Fruit fly (Drosophila melanogaster): ENCODE results near the gene CG34448.
A peak's percentile ranks its signal among the peaks of the same experiment; 100 is the strongest.

CG34448 gene

DNA sequence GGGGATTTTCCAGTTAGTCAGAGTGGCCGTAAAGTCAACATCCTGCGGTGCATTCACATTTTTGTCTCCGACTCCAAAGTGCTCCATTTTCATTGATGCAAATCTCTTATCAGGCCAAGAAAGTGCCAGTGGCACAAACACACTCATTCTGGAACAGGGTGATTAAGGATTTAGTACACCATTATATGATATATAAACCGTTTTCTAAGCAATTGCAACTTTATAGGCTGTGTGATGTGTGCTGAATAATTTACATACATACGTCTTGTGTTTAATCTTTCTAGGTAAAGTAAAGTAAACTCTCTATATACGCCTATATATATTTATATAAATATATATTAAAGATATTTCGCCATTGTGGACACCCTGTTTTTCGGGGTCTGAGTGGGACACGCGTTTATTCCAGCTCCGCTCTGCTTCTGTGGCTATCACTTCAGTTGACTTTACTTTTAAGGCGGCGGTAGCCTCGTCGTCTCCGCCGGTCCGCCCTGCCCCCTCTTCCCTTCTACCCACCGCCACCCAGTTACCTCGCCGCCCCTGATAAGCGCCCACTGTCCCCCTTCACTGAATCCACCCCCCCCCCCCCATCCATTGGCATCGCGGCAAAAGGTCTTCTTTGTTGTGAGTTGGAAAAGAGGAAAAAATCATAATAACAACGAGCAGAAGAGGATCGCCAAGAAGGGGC is 15.2 kb upstream of the CG34448 start:
- TF ChIP-seq nom (GFP tag; optimal IDR thresholded peaks at IDR 0.05) (peak; percentile 33), CG10543 (GFP tag; optimal IDR thresholded peaks at IDR 0.05) (no peak), bsh (GFP tag; optimal IDR thresholded peaks at IDR 0.05) (peak in 1 of 2 experiments; percentile 37), crol (GFP tag; IDR thresholded peaks at IDR 0.05) (peak; percentile 94), CG12769 (tag; optimal IDR thresholded peaks at IDR 0.05) (no peak), PHDP (tag; optimal IDR thresholded peaks at IDR 0.05) (peak; percentile 12), sens (GFP tag) (peak; percentile 54), CG32772 (GFP tag; IDR thresholded peaks at IDR 0.05) (no peak), Ets65A (GFP tag) (peak; percentile 39), hb (GFP tag; IDR thresholded peaks at IDR 0.05; ENCODE audit: partially characterized antibody) (0 out of 3 replicates have a peak, but pooled peaks have one; percentile 40), Drgx (GFP tag; IDR thresholded peaks at IDR 0.05) (0 out of 2 replicates have a peak, but pooled peaks have one; percentile 23), gem (tag; optimal IDR thresholded peaks at IDR 0.05) (peak; percentile 20)

DNA sequence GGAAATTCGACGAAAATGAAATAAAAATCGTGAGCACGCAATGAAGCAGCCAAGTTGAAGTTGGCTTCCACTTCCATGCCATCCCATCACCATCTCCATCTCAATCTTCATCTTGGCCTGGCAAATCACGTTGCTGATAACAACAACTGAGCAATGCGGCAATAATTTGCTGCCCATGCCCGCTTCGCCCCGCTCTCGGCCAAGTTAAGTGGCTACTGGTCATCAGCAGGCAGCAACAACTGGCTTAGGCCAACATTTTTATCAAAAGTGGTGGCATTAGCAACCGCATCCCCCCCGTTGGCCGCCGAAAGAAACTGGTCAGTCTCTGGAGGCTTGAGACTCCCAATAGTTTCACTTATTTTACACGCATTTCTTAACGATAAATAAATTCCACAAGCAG is 12.5 kb upstream of the CG34448 start:
- no peak for TF ChIP-seq bbx (GFP tag; IDR thresholded peaks at IDR 0.05; ENCODE audit: partially characterized antibody)
- TF ChIP-seq CG12769 (tag; optimal IDR thresholded peaks at IDR 0.05): peak; percentile 36
- TF ChIP-seq CG3726 (GFP tag; IDR thresholded peaks at IDR 0.05): no peak
- TF ChIP-seq maf-S (GFP tag; optimal IDR thresholded peaks at IDR 0.05): no peak
- TF ChIP-seq sd (tag; optimal IDR thresholded peaks at IDR 0.05): peak; percentile 80
- TF ChIP-seq grn (GFP tag; optimal IDR thresholded peaks at IDR 0.05): peak; percentile 12
- no peak for TF ChIP-seq sug (tag; optimal IDR thresholded peaks at IDR 0.05)
- TF ChIP-seq pan (optimal IDR thresholded peaks at IDR 0.05): no peak
- TF ChIP-seq pan (GFP tag; optimal IDR thresholded peaks at IDR 0.05 in 1 of 2, IDR thresholded peaks at IDR 0.05 in 1 of 2): no peak
- TF ChIP-seq CG10431 (GFP tag; optimal IDR thresholded peaks at IDR 0.05): no peak
- no peak for TF ChIP-seq CG11695 (GFP tag; IDR thresholded peaks at IDR 0.05)
- no peak for TF ChIP-seq CG4282 (GFP tag; optimal IDR thresholded peaks at IDR 0.05)
- no peak for TF ChIP-seq CG17359 (tag; optimal IDR thresholded peaks at IDR 0.05)
- TF ChIP-seq CG1529 (GFP tag; optimal IDR thresholded peaks at IDR 0.05): no peak
- no peak for TF ChIP-seq CG18764 (GFP tag; optimal IDR thresholded peaks at IDR 0.05)
- no peak for TF ChIP-seq emc (GFP tag; optimal IDR thresholded peaks at IDR 0.05)
- no peak for TF ChIP-seq CG2889 (GFP tag; IDR thresholded peaks at IDR 0.05)
- peak; percentile 93 for TF ChIP-seq pros (GFP tag; optimal IDR thresholded peaks at IDR 0.05)
- TF ChIP-seq bigmax (GFP tag; optimal IDR thresholded peaks at IDR 0.05): no peak
- no peak for TF ChIP-seq CG18619 (GFP tag; optimal IDR thresholded peaks at IDR 0.05)
- no peak for TF ChIP-seq Nf-YB (GFP tag; optimal IDR thresholded peaks at IDR 0.05)
- TF ChIP-seq psq (GFP tag; optimal IDR thresholded peaks at IDR 0.05): no peak
- no peak for TF ChIP-seq scrt (GFP tag; optimal IDR thresholded peaks at IDR 0.05)
- no peak for TF ChIP-seq phol (tag; optimal IDR thresholded peaks at IDR 0.05)
- TF ChIP-seq CG4360 (GFP tag; IDR thresholded peaks at IDR 0.05): no peak
- TF ChIP-seq CHES-1-like (GFP tag; optimal IDR thresholded peaks at IDR 0.05): no peak
- no peak for TF ChIP-seq sens (GFP tag)
- TF ChIP-seq ERR (GFP tag; optimal IDR thresholded peaks at IDR 0.05): no peak
- no peak for TF ChIP-seq dm (GFP tag; optimal IDR thresholded peaks at IDR 0.05)
- TF ChIP-seq dmrt11E (tag; optimal IDR thresholded peaks at IDR 0.05): no peak
- no peak for TF ChIP-seq z (GFP tag; IDR thresholded peaks at IDR 0.05)
- TF ChIP-seq usp (GFP tag; optimal IDR thresholded peaks at IDR 0.05): no peak
- peak; percentile 43 for TF ChIP-seq oc (tag; optimal IDR thresholded peaks at IDR 0.05)
- no peak for TF ChIP-seq Bgb (GFP tag; IDR thresholded peaks at IDR 0.05; ENCODE audit: partially characterized antibody)
- 0 out of 2 replicates have a peak, but pooled peaks have one; percentile 56 for TF ChIP-seq bowl (GFP tag; IDR thresholded peaks at IDR 0.05)
- no peak for TF ChIP-seq toy (GFP tag; IDR thresholded peaks at IDR 0.05)
- no peak for TF ChIP-seq Sin3A (optimal IDR thresholded peaks at IDR 0.05)
- TF ChIP-seq tup (GFP tag; optimal IDR thresholded peaks at IDR 0.05): no peak
- no peak for TF ChIP-seq CG17186 (GFP tag; optimal IDR thresholded peaks at IDR 0.05)
- no peak for TF ChIP-seq NFAT (GFP tag; IDR thresholded peaks at IDR 0.05)
